Fruit fly (Drosophila melanogaster) whole organism, prepupa: Measurements from ENCODE around the gene CG9951.

Source experiments
- Blimp-1 ChIP-seq: fragments of 200-800 bp; sonication (Bioruptor generic); optimal IDR thresholded peaks from 3 replicates; lab custom pipeline; 2017; ENCODE audit warnings: missing biosample characterization, missing genetic modification characterization, mild to moderate bottlenecking, moderate library complexity, missing genetic modification reagents
- CG10631 ChIP-seq: fragments of 200-800 bp; sonication (Bioruptor generic); optimal IDR thresholded peaks from 2 replicates; lab custom pipeline; 2016; ENCODE audit warnings: missing biosample characterization, missing genetic modification characterization
- CG10669 ChIP-seq: fragments of 200-800 bp; sonication (Bioruptor generic); optimal IDR thresholded peaks from 3 replicates; lab custom pipeline; 2018; ENCODE audit warnings: missing biosample characterization, mild to moderate bottlenecking, missing genetic modification characterization, moderate library complexity
- CG11294 ChIP-seq: fragments of 200-800 bp; sonication (Bioruptor generic); IDR thresholded peaks from 2 replicates; pipeline ENCODE4 v1.3.6; 2022; ENCODE audit warnings: missing biosample characterization, missing genetic modification characterization
- CG11762 ChIP-seq: fragments of 200-800 bp; sonication (Bioruptor generic); optimal IDR thresholded peaks from 3 replicates; lab custom pipeline; 2016; ENCODE audit warnings: missing biosample characterization, missing genetic modification characterization; ENCODE audit not compliant: insufficient read depth
- CG11902 ChIP-seq: fragments of 200-800 bp; sonication (Bioruptor generic); optimal IDR thresholded peaks from 3 replicates; lab custom pipeline; 2016; ENCODE audit warnings: missing biosample characterization, missing genetic modification characterization
- CG15336 ChIP-seq: fragments of 200-800 bp; sonication (Bioruptor generic); IDR thresholded peaks from 2 replicates; pipeline ENCODE4 v1.3.6; 2022; ENCODE audit warnings: missing biosample characterization, missing genetic modification characterization
- CG1621 ChIP-seq: fragments of 200-800 bp; sonication (Bioruptor generic); optimal IDR thresholded peaks from 3 replicates; lab custom pipeline; 2018; ENCODE audit warnings: missing biosample characterization, mild to moderate bottlenecking, missing genetic modification characterization
- CG16779 ChIP-seq: fragments of 200-800 bp; sonication (Bioruptor generic); optimal IDR thresholded peaks from 3 replicates; lab custom pipeline; 2017; ENCODE audit warnings: missing biosample characterization, mild to moderate bottlenecking, missing genetic modification characterization
- CG3032 ChIP-seq: fragments of 200-800 bp; optimal IDR thresholded peaks from 2 replicates; lab custom pipeline; 2019; ENCODE audit warnings: missing biosample characterization, mild to moderate bottlenecking, missing genetic modification characterization, moderate library complexity
- CG34406 ChIP-seq: fragments of 200-800 bp; sonication (Bioruptor generic); optimal IDR thresholded peaks from 3 replicates; lab custom pipeline; 2016; ENCODE audit warnings: missing biosample characterization, missing genetic modification characterization
- CG4318 ChIP-seq: fragments of 200-800 bp; sonication (Bioruptor generic); optimal IDR thresholded peaks from 3 replicates; lab custom pipeline; 2017; ENCODE audit warnings: missing biosample characterization, mild to moderate bottlenecking, missing genetic modification characterization
- CG6163 ChIP-seq: fragments of 200-800 bp; sonication (Bioruptor generic); IDR thresholded peaks from 3 replicates; pipeline ENCODE4 v1.3.6; 2022; ENCODE audit warnings: missing biosample characterization, missing genetic modification characterization
- CG6276 ChIP-seq: fragments of 200-800 bp; sonication (Bioruptor generic); optimal IDR thresholded peaks from 2 replicates; lab custom pipeline; 2017; ENCODE audit warnings: missing biosample characterization, mild to moderate bottlenecking, missing genetic modification characterization
- CG6792 ChIP-seq: fragments of 200-800 bp; sonication (Bioruptor generic); optimal IDR thresholded peaks from 3 replicates; lab custom pipeline; 2016; ENCODE audit warnings: missing biosample characterization, missing genetic modification characterization
- CG6808 ChIP-seq: fragments of 200-800 bp; sonication (Bioruptor generic); optimal IDR thresholded peaks from 3 replicates; lab custom pipeline; 2017; ENCODE audit warnings: missing biosample characterization, missing genetic modification characterization, mild to moderate bottlenecking, moderate library complexity, missing genetic modification reagents
- CG6854 ChIP-seq: fragments of 200-800 bp; sonication (Bioruptor generic); optimal IDR thresholded peaks from 2 replicates; lab custom pipeline; 2017; ENCODE audit warnings: missing biosample characterization, mild to moderate bottlenecking, missing genetic modification characterization
- CG7368 ChIP-seq: fragments of 200-800 bp; sonication (Bioruptor generic); optimal IDR thresholded peaks from 3 replicates; lab custom pipeline; 2016; ENCODE audit warnings: missing biosample characterization, missing genetic modification characterization
- CG8319 ChIP-seq: fragments of 200-800 bp; sonication (Bioruptor generic); optimal IDR thresholded peaks from 3 replicates; lab custom pipeline; 2016; ENCODE audit warnings: missing biosample characterization, missing genetic modification characterization
- CG8632 ChIP-seq: fragments of 200-800 bp; sonication (Bioruptor generic); optimal IDR thresholded peaks from 3 replicates; lab custom pipeline; 2016; ENCODE audit warnings: missing biosample characterization, missing genetic modification characterization
- CG9139 ChIP-seq: fragments of 200-800 bp; sonication (Bioruptor generic); optimal IDR thresholded peaks from 3 replicates; lab custom pipeline; 2017; ENCODE audit warnings: missing biosample characterization, mild to moderate bottlenecking, missing genetic modification characterization
- Eip75B ChIP-seq: fragments of 200-800 bp; sonication (Bioruptor generic); optimal IDR thresholded peaks from 3 replicates; lab custom pipeline; 2016; ENCODE audit warnings: missing biosample characterization, missing genetic modification characterization
- Eip78C ChIP-seq: fragments of 200-800 bp; sonication (Bioruptor generic); peaks from one replicate; lab custom pipeline; 2016; ENCODE audit warnings: missing biosample characterization, missing genetic modification characterization
- Eip93F ChIP-seq: fragments of 200-800 bp; sonication (Bioruptor generic); optimal IDR thresholded peaks from 2 replicates; lab custom pipeline; 2016; ENCODE audit warnings: missing biosample characterization, mild to moderate bottlenecking, missing genetic modification characterization
- Ets21C ChIP-seq: fragments of 200-800 bp; sonication (Bioruptor generic); optimal IDR thresholded peaks from 3 replicates; lab custom pipeline; 2016; ENCODE audit warnings: missing biosample characterization, missing genetic modification characterization
- Ets96B ChIP-seq: fragments of 200-800 bp; optimal IDR thresholded peaks from 2 replicates; lab custom pipeline; 2019; ENCODE audit warnings: missing biosample characterization, mild to moderate bottlenecking, missing genetic modification characterization, moderate library complexity
- Gug ChIP-seq: fragments of 200-800 bp; sonication (Bioruptor generic); IDR thresholded peaks from 2 replicates; pipeline ENCODE4 v1.3.6; 2022; ENCODE audit warnings: missing biosample characterization, missing genetic modification characterization
- Hr39 ChIP-seq: fragments of 200-800 bp; sonication (Bioruptor generic); optimal IDR thresholded peaks from 2 replicates; lab custom pipeline; 2016; ENCODE audit warnings: missing biosample characterization, missing genetic modification characterization
- Hr4 ChIP-seq: fragments of 200-800 bp; sonication (Bioruptor generic); optimal IDR thresholded peaks from 3 replicates; lab custom pipeline; 2016; ENCODE audit warnings: missing biosample characterization, missing genetic modification characterization
- Lpt ChIP-seq: fragments of 200-800 bp; sonication (Bioruptor generic); optimal IDR thresholded peaks from 3 replicates; lab custom pipeline; 2016; ENCODE audit warnings: missing biosample characterization, missing genetic modification characterization
- Met ChIP-seq: fragments of 200-800 bp; sonication (Bioruptor generic); optimal IDR thresholded peaks from 3 replicates; lab custom pipeline; 2016; ENCODE audit warnings: missing biosample characterization, missing genetic modification characterization
- OdsH ChIP-seq: fragments of 200-800 bp; sonication (Bioruptor generic); optimal IDR thresholded peaks from 3 replicates; lab custom pipeline; 2016; ENCODE audit warnings: missing biosample characterization, missing genetic modification characterization
- Smox ChIP-seq: fragments of 200-800 bp; sonication (Bioruptor generic); optimal IDR thresholded peaks from 3 replicates; lab custom pipeline; 2016; ENCODE audit warnings: missing biosample characterization, missing genetic modification characterization
- Sox14 ChIP-seq: fragments of 200-800 bp; sonication (Bioruptor generic); optimal IDR thresholded peaks from 3 replicates; lab custom pipeline; 2016; ENCODE audit warnings: missing biosample characterization, missing genetic modification characterization
- Sox15 ChIP-seq: fragments of 200-800 bp; sonication (Bioruptor generic); optimal IDR thresholded peaks from 3 replicates; lab custom pipeline; 2016; ENCODE audit warnings: missing biosample characterization, missing genetic modification characterization
- achi ChIP-seq: fragments of 200-800 bp; sonication (Bioruptor generic); optimal IDR thresholded peaks from 3 replicates; lab custom pipeline; 2016; ENCODE audit warnings: missing biosample characterization, missing genetic modification characterization
- cyc ChIP-seq: fragments of 200-800 bp; sonication (Bioruptor generic); optimal IDR thresholded peaks from 3 replicates; lab custom pipeline; 2016; ENCODE audit warnings: missing biosample characterization, missing genetic modification characterization
- dsx ChIP-seq: fragments of 200-800 bp; optimal IDR thresholded peaks from 3 replicates; lab custom pipeline; 2019; ENCODE audit warnings: missing biosample characterization, mild to moderate bottlenecking, missing genetic modification characterization, moderate library complexity; ENCODE audit not compliant: poor library complexity, severe bottlenecking
- eg ChIP-seq: fragments of 200-800 bp; sonication (Bioruptor generic); IDR thresholded peaks from 3 replicates; pipeline ENCODE4 v1.3.6; 2022; ENCODE audit warnings: missing biosample characterization, missing genetic modification characterization
- esn ChIP-seq: fragments of 200-800 bp; sonication (Bioruptor generic); optimal IDR thresholded peaks from 2 replicates; lab custom pipeline; 2016; ENCODE audit warnings: missing biosample characterization, mild to moderate bottlenecking, missing genetic modification characterization, moderate library complexity
- fd59A ChIP-seq: fragments of 200-800 bp; sonication (Bioruptor generic); optimal IDR thresholded peaks from 2 replicates; lab custom pipeline; 2017; ENCODE audit warnings: missing biosample characterization, mild to moderate bottlenecking, missing genetic modification characterization, missing genetic modification reagents
- fd85E ChIP-seq: fragments of 200-800 bp; sonication (Bioruptor generic); optimal IDR thresholded peaks from 3 replicates; lab custom pipeline; 2016; ENCODE audit warnings: missing biosample characterization, missing genetic modification characterization
- fkh ChIP-seq: fragments of 200-800 bp; sonication (Bioruptor generic); optimal IDR thresholded peaks from 3 replicates; lab custom pipeline; 2017; ENCODE audit warnings: missing biosample characterization, mild to moderate bottlenecking, missing genetic modification characterization, moderate library complexity
- lz ChIP-seq: fragments of 200-800 bp; sonication (Bioruptor generic); optimal IDR thresholded peaks from 3 replicates; lab custom pipeline; 2016; ENCODE audit warnings: missing biosample characterization, missing genetic modification characterization
- salr ChIP-seq, 2 experiments: fragments of 200-800 bp; sonication (Bioruptor generic); optimal IDR thresholded peaks; 3 replicates each; lab custom pipeline; 2016 to 2018; ENCODE audit warnings: missing biosample characterization in 2 of 2, missing genetic modification characterization in 2 of 2, mild to moderate bottlenecking in 1 of 2
- spab ChIP-seq: fragments of 200-800 bp; sonication (Bioruptor generic); optimal IDR thresholded peaks from 2 replicates; lab custom pipeline; 2017; ENCODE audit warnings: missing biosample characterization, mild to moderate bottlenecking, missing genetic modification characterization, missing genetic modification reagents
- ss ChIP-seq, 2 experiments: fragments of 200-800 bp; sonication (Bioruptor generic); optimal IDR thresholded peaks; 2 replicates in 1 of 2; 3 replicates in 1 of 2; lab custom pipeline; 2017 to 2018; ENCODE audit warnings: mild to moderate bottlenecking in 2 of 2, missing biosample characterization in 2 of 2, missing genetic modification characterization in 2 of 2, moderate library complexity in 1 of 2
- svp ChIP-seq: fragments of 200-800 bp; sonication (Bioruptor generic); peaks from one replicate; lab custom pipeline; 2016; ENCODE audit warnings: missing biosample characterization, missing genetic modification characterization
- topi ChIP-seq: fragments of 200-800 bp; sonication (Bioruptor generic); optimal IDR thresholded peaks from 3 replicates; lab custom pipeline; 2016; ENCODE audit warnings: missing biosample characterization, missing genetic modification characterization
- vri ChIP-seq: fragments of 200-800 bp; sonication (Bioruptor generic); optimal IDR thresholded peaks from 3 replicates; lab custom pipeline; 2016; ENCODE audit warnings: missing biosample characterization, mild to moderate bottlenecking, missing genetic modification characterization

The CG9951 gene

dm6 chr3L:16914113-16914512, 51.1 kb downstream of the CG9951 start:
- TF ChIP-seq eg (GFP tag; lab: Robert Waterston, UW) (no peak), Hr4 (no peak), Met (GFP tag; lab: Kevin White, UChicago) (no peak), esn (no peak), CG11762 (GFP tag; lab: Kevin White, UChicago) (no peak), svp (GFP tag; lab: Kevin White, UChicago) (no peak), Smox (GFP tag; lab: Kevin White, UChicago) (no peak), fd59A (GFP tag; lab: Kevin White, UChicago) (no peak), CG9139 (GFP tag; lab: Kevin White, UChicago) (no peak), Hr39 (no peak), fd85E (GFP tag; lab: Kevin White, UChicago) (no peak), CG34406 (GFP tag; lab: Kevin White, UChicago) (no peak), CG15336 (GFP tag; lab: Robert Waterston, UW) (no peak), Lpt (GFP tag; lab: Kevin White, UChicago) (no peak), CG6854 (GFP tag; lab: Kevin White, UChicago) (no peak), dsx (no peak), lz (no peak), CG8632 (GFP tag; lab: Kevin White, UChicago) (no peak), spab (GFP tag; lab: Kevin White, UChicago) (no peak), topi (GFP tag; lab: Kevin White, UChicago) (no peak), Eip75B (GFP tag; lab: Kevin White, UChicago) (no peak), CG4318 (GFP tag; lab: Kevin White, UChicago) (no peak), OdsH (GFP tag; lab: Kevin White, UChicago) (no peak), CG6276 (no peak), CG8319 (GFP tag; lab: Kevin White, UChicago) (no peak), CG16779 (tag; lab: Kevin White, UChicago) (no peak), Blimp-1 (GFP tag; lab: Kevin White, UChicago) (no peak), Sox14 (GFP tag; lab: Kevin White, UChicago) (no peak), CG6163 (no peak), CG3032 (tag; lab: Kevin White, UChicago) (no peak), CG10669 (GFP tag; lab: Kevin White, UChicago) (no peak), ss (GFP tag; optimal IDR thresholded peaks at IDR 0.05; lab: Kevin White, UChicago) (peak in 1 of 2 experiments; percentile 6), CG6792 (no peak), CG1621 (no peak), achi (GFP tag; lab: Kevin White, UChicago) (no peak), Ets96B (no peak), CG7368 (GFP tag; lab: Kevin White, UChicago) (peak; percentile 18), CG11294 (GFP tag; lab: Robert Waterston, UW) (no peak), Sox15 (GFP tag; lab: Kevin White, UChicago) (no peak), Eip93F (GFP tag; lab: Kevin White, UChicago) (no peak), cyc (GFP tag; lab: Kevin White, UChicago) (no peak), CG10631 (GFP tag; lab: Kevin White, UChicago) (no peak), CG6808 (GFP tag; lab: Kevin White, UChicago) (peak; percentile 5), Ets21C (GFP tag; lab: Kevin White, UChicago) (no peak), salr (GFP tag; optimal IDR thresholded peaks at IDR 0.05; lab: Kevin White, UChicago) (no peak), vri (GFP tag; lab: Kevin White, UChicago) (peak; percentile 70), CG11902 (GFP tag; lab: Kevin White, UChicago) (no peak), Gug (GFP tag; lab: Robert Waterston, UW) (no peak), Eip78C (GFP tag; lab: Kevin White, UChicago) (peak; percentile 55), fkh (peak; percentile 59)
- TF ChIP-seq, all 60 proteins: peak for 6
